Worm (Caenorhabditis elegans): ENCODE data around the gene C55B6.1.

C55B6.1 gene

DNA sequence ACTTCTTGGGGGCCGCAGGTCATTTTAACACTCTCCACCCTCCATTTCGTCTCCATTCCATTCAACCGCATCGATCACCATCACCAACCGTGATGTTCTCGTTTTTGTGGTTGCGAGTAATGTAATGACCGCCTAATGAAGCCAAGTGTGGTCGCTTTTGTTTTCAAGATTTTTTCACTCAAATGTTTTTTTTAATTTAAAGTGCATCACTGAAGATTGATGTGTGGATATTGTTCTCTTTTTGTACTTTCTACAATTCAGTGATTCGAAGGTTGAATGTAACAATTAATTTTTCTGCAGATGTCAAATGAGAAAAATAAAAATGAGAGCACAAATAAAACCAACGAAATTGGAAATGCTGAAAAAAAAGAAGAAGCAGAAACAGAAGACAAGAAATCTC is 41.4 kb upstream of the C55B6.1 start, which contains the start of gene pgp-10:
Gene pgp-10, plus strand, starts transcription at position 301 of the 400 bp plus-strand sequence.
- TF ChIP-seq aha-1 (tag) (peak; percentile 26), ama-1 (optimal IDR thresholded peaks at IDR 0.05) (no peak)

DNA sequence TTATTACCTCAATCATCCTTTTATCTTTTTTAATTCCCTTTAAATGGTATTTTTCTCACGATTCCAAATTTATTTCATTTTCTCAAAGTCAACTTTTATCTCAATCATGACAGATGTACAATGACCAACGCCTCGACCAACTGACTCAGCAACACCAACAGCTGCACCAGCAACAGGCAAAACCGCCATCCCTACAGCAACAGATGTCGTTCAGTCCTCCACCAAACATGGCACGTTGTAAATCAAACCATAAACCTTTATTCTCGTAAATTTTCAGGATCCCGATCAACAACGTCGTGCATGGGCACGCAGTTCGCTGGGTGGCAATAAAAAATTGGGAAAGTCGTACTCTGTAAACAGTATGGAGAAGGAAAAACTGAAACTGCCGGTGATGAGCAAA is 37.4 kb upstream of the C55B6.1 start:
- TF ChIP-seq nhr-28 (tag; optimal IDR thresholded peaks at IDR 0.05) (no peak), unc-39 (tag; optimal IDR thresholded peaks at IDR 0.05) (no peak), lin-13 (GFP tag; optimal IDR thresholded peaks at IDR 0.05) (no peak), T20F7.1 (GFP tag; optimal IDR thresholded peaks at IDR 0.05) (no peak), dmd-8 (GFP tag; IDR thresholded peaks at IDR 0.05) (no peak), unc-62 (GFP tag; optimal IDR thresholded peaks at IDR 0.05 in 1 of 2) (no peak), unc-62 (tag; optimal IDR thresholded peaks at IDR 0.05) (no peak), madf-5 (GFP tag; IDR thresholded peaks at IDR 0.05) (no peak), ceh-82 (tag; optimal IDR thresholded peaks at IDR 0.05) (no peak), zfp-3 (GFP tag; conservative IDR thresholded peaks at IDR 0.05) (no peak)

DNA sequence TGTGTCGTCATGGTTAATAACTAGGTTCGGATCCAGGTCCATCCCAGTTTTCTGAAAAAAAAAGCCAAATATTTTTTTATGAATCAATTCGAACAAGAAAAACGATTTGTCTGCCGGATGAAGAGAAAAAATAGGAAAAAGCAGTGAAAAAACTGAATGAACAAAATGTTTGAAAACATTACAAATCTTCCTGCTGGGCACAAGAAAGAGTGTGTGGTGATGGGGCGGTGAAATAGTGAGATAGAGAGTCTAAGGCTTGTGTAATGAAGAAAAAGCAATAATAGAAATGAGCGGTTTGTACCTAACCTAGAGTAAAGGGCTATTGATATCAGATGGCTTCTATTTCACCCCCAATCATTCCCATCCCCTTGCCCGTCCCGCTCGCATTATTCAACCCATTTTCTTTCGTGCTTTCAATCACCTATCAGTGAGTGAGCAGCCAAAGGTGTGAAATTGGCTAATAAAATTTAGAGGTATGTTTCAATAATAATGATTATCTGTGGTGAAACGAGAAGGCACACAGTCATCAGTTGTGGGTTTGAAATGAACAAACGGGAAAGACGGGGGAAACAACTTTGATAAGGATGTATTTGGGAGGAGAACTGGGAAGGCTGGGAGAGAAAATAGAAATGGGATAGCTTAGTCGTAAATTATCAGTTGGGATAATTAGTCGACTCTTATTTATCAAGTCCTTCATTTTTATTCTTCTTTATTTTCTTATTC is 29.4 kb upstream of the C55B6.1 start, which contains the start of gene bar-1:
Gene bar-1, minus strand, starts transcription at position 51 of the 723 bp plus-strand sequence.
- TF ChIP-seq Y5F2A.4 (GFP tag; optimal IDR thresholded peaks at IDR 0.05), result no peak
- no peak for TF ChIP-seq jun-1 (tag; optimal IDR thresholded peaks at IDR 0.05)
- no peak for TF ChIP-seq daf-16 (GFP tag; optimal IDR thresholded peaks at IDR 0.05)
- TF ChIP-seq daf-16 (tag; optimal IDR thresholded peaks at IDR 0.05), result peak; percentile 60
- peak; percentile 51 for TF ChIP-seq nhr-28 (tag; optimal IDR thresholded peaks at IDR 0.05)
- TF ChIP-seq dmd-6 (GFP tag; IDR thresholded peaks at IDR 0.05), result peak; percentile 39; the same call in 1 of the 2 replicates
- peak; percentile 48 for TF ChIP-seq pqm-1 (tag; optimal IDR thresholded peaks at IDR 0.05)
- TF ChIP-seq ceh-20 (GFP tag; IDR thresholded peaks at IDR 0.05), result 0 out of 2 replicates have a peak, but pooled peaks have one; percentile 20
- peak in 1 of 2 experiments; percentile 15 for TF ChIP-seq unc-62 (GFP tag; optimal IDR thresholded peaks at IDR 0.05 in 1 of 2)
- TF ChIP-seq unc-62 (tag; optimal IDR thresholded peaks at IDR 0.05), result no peak
- peak; percentile 77 for TF ChIP-seq php-3 (GFP tag; IDR thresholded peaks at IDR 0.05)
- peak; percentile 24 for TF ChIP-seq nhr-77 (tag; optimal IDR thresholded peaks at IDR 0.05)
- TF ChIP-seq hlh-11 (tag; optimal IDR thresholded peaks at IDR 0.05), result peak; percentile 47

DNA sequence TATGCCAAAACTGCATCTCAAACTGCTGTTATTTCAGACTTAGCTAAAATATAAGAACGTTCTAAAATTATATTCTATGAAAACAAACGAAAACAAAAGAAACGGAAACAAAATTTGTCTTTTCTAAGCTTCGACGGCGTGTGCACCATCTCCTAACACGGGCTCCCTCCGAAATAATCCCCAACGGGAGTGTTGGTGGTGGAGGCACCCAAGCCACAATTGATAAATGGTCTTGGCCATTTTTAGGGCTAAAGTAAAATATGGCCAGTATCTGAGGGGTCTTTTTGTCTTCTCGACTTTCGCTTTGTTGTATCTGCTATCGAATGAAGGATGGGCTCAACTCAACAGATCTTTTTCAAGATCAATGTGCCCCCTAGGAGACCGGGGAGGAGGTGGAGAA is 24.8 kb upstream of the C55B6.1 start:
- TF ChIP-seq nhr-48 (tag; optimal IDR thresholded peaks at IDR 0.05) (no peak), unc-62 (GFP tag; optimal IDR thresholded peaks at IDR 0.05 in 1 of 2) (peak in 1 of 2 experiments; percentile 47), unc-62 (tag; optimal IDR thresholded peaks at IDR 0.05) (no peak), dve-1 (tag; optimal IDR thresholded peaks at IDR 0.05; ENCODE audit: insufficient read depth) (no peak), daf-12 (tag; optimal IDR thresholded peaks at IDR 0.05) (no peak), unc-39 (tag; optimal IDR thresholded peaks at IDR 0.05) (no peak)

DNA sequence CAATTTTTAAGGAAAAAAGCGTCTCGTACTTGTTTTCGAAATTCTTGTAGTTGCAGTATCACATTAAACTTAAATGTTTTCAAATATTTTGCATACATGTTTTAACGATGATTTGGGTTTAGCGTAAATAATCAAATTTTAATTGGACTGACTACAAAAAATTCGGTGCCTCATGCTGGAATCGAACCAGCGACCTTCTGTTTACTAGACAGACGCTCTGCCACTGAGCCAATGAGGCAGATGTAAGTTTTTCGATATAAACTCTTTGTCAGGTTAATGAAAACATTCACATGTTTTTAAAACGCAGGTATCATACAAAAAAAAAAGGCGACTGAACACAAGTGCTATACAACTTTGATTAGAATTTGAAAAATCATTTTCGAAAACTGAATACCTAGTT is 23.3 kb upstream of the C55B6.1 start:
- TF ChIP-seq spr-3 (GFP tag; optimal IDR thresholded peaks at IDR 0.05), result no peak
- no peak for TF ChIP-seq duxl-1 (tag; optimal IDR thresholded peaks at IDR 0.05; ENCODE audit: poor library complexity)
- TF ChIP-seq attf-4 (tag; optimal IDR thresholded peaks at IDR 0.05), result no peak
- no peak for TF ChIP-seq Y105C5A.15 (GFP tag; IDR thresholded peaks at IDR 0.05)
- peak; percentile 60 for TF ChIP-seq mes-2 (tag; optimal IDR thresholded peaks at IDR 0.05; ENCODE audit: poor library complexity, severe bottlenecking)
- TF ChIP-seq jun-1 (tag; optimal IDR thresholded peaks at IDR 0.05), result no peak
- no peak for TF ChIP-seq ZK546.5 (tag; optimal IDR thresholded peaks at IDR 0.05)
- TF ChIP-seq lsy-2 (tag; optimal IDR thresholded peaks at IDR 0.05), result no peak
- TF ChIP-seq daf-12 (tag; optimal IDR thresholded peaks at IDR 0.05), result no peak
- peak; percentile 46; the same call in 1 of the 2 replicates for TF ChIP-seq vab-7 (GFP tag; IDR thresholded peaks at IDR 0.05)
- no peak for TF ChIP-seq fos-1 (tag; optimal IDR thresholded peaks at IDR 0.05)
- TF ChIP-seq dve-1 (tag; optimal IDR thresholded peaks at IDR 0.05; ENCODE audit: insufficient read depth), result peak; percentile 29
- TF ChIP-seq ama-1 (optimal IDR thresholded peaks at IDR 0.05), result no peak
- TF ChIP-seq T26A8.4 (GFP tag; IDR thresholded peaks at IDR 0.05), result no peak
- TF ChIP-seq nhr-6 (tag; optimal IDR thresholded peaks at IDR 0.05), result no peak
- TF ChIP-seq lin-15B (tag; optimal IDR thresholded peaks at IDR 0.05), result no peak
- no peak for TF ChIP-seq mxl-2 (GFP tag; conservative IDR thresholded peaks at IDR 0.05)
- no peak for TF ChIP-seq nhr-25 (tag; optimal IDR thresholded peaks at IDR 0.05; ENCODE audit: borderline replicate concordance, insufficient read depth)
- no peak for TF ChIP-seq madf-9 (GFP tag; conservative IDR thresholded peaks at IDR 0.05)
- peak; percentile 21; the same call in 1 of the 2 replicates for TF ChIP-seq lin-1 (GFP tag; IDR thresholded peaks at IDR 0.05)
- no peak for TF ChIP-seq nhr-111 (GFP tag; optimal IDR thresholded peaks at IDR 0.05)
- no peak; the same call in 1 of the 2 replicates for TF ChIP-seq snpc-1.2 (GFP tag; IDR thresholded peaks at IDR 0.05)

Data from whole organism, L4 larva.